Worm (Caenorhabditis elegans) whole organism, young adult: ENCODE data around the gene set-4.

Experiments used
- F23B12.7 ChIP-seq: sonication (generic microtip); optimal IDR thresholded peaks from 2 replicates; lab custom pipeline; 2017; ENCODE audit warnings: missing genetic modification characterization, mild to moderate bottlenecking, missing compliant biosample characterization, antibody characterized with exemption, moderate library complexity; ENCODE audit not compliant: insufficient read depth
- dpl-1 ChIP-seq: fragments of 150-350 bp; optimal IDR thresholded peaks from 2 replicates; lab custom pipeline; 2014; ENCODE audit warnings: missing biosample characterization, missing genetic modification reagents, missing genetic modification characterization

- no peak for TF ChIP-seq dpl-1 (GFP tag; lab: Kevin White, UChicago)
- no peak for TF ChIP-seq F23B12.7
These were observed 19.7 kb downstream of the set-4 start for ce11 chrII:6311459-6311858.
